Fruit fly (Drosophila melanogaster) S2 (cell line): ENCODE results near the gene CG5039.

Experiments used
- CG8478 ChIP-seq: fragments of >200 bp; optimal IDR thresholded peaks from 2 replicates; lab custom pipeline; 2018
- CTCF ChIP-seq, 2 experiments: fragments of >200 bp; optimal IDR thresholded peaks; 2 replicates each; lab custom pipeline; 2018

CG5039 gene

DNA sequence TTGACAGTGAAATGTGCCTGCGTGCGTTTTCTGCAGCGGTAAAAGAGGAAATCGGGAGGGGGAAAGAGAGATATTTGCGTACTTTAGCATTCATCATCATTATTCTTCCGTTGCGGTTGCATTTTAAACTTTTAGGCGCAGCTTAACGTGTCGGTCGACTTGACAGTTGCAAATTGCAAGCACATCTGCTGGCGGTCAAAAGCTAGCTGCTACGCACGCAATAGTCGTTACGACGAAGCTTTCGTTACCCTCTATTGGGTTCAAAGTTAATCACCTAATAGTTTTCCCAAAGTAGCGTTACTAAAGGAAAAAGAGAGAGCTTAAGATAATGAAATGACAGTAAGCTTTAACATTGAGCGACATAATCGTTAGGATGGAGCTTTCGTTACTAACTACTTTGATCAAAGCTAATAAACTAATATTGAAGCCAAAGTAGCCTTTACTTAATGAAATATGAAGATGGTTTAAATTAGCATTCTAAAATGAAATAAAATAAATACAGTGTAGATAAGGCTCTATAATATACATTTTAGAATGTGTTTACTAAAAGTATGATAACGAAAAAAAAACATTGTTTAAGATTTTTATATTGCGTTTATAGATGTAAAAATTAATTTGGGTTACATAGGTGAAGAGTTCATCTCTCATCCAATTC lies 26.3 kb upstream of the CG5039 start:
- TF ChIP-seq CTCF (optimal IDR thresholded peaks at IDR 0.05; lab: Kevin White, UChicago) (no peak), CG8478 (lab: Kevin White, UChicago) (no peak)

- TF ChIP-seq CG8478 (lab: Kevin White, UChicago) (no peak), CTCF (optimal IDR thresholded peaks at IDR 0.05; lab: Kevin White, UChicago) (no peak)
Measured at dm6 chr3R:25659857-25660417, 18.5 kb upstream of the CG5039 start.

DNA sequence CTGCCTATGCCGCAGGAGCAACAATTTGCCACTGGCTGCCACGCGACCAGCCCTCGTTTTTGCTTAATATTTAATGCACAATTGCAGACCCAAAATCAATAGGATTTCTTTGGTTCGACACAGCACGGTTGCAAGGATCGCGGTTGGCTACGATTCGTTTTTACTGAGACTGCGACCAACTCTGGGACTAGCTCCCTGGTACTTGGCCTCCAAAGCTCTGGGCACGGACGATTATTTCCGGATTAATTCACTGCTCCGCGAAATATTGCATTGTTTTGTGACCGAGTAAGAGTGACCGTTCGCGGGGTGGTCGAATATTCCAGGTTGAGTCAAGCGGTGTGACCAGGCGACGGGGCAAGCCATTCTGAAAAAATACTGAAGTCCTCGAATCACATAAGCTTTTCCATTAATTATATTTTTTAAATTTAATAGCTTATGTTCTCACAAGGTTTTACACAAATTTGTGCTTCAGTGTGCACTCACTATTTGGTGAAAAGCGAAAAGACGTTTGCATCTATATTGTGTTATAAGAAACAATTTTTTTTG lies 17.4 kb upstream of the CG5039 start, which contains the start of gene Tnks:
Gene Tnks, minus strand, starts transcription at position 302 of the 546 bp plus-strand sequence.
- no peak for TF ChIP-seq CTCF (optimal IDR thresholded peaks at IDR 0.05; lab: Kevin White, UChicago)
- no peak for TF ChIP-seq CG8478 (lab: Kevin White, UChicago)

- TF ChIP-seq CG8478 (lab: Kevin White, UChicago) (no peak), CTCF (optimal IDR thresholded peaks at IDR 0.05; lab: Kevin White, UChicago) (no peak)
Measured at dm6 chr3R:25661531-25662193, 16.8 kb upstream of the CG5039 start, which contains the start of gene RASSF8. Gene RASSF8 (plus strand): TSS chr3R:25661795.

DNA sequence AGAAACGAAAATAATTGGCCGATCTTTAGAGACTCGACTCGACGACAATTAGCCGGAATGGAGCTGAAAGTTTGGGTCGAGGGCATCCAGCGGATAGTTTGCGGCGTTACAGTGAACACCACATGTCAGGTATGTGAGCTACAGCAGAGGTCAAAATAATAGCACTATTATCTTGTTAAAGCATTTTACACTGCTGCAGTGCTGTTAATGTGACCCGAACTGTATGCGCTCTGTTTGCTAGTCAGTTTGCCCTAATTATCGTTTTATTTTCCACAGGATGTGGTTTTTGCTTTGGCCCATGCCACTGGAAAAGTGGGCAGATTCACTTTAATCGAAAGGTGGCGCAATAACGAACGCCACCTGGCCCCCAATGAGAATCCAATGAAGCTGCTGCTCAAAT lies 16.1 kb upstream of the CG5039 start:
- no peak for TF ChIP-seq CG8478 (lab: Kevin White, UChicago)

dm6 chr3R:25665509-25665908 lies 13.0 kb upstream of the CG5039 start, which contains the start of gene Lgr3:
Gene Lgr3 (plus strand): TSS chr3R:25665809.
- TF ChIP-seq CTCF (optimal IDR thresholded peaks at IDR 0.05; lab: Kevin White, UChicago) (no peak), CG8478 (lab: Kevin White, UChicago) (no peak)

DNA sequence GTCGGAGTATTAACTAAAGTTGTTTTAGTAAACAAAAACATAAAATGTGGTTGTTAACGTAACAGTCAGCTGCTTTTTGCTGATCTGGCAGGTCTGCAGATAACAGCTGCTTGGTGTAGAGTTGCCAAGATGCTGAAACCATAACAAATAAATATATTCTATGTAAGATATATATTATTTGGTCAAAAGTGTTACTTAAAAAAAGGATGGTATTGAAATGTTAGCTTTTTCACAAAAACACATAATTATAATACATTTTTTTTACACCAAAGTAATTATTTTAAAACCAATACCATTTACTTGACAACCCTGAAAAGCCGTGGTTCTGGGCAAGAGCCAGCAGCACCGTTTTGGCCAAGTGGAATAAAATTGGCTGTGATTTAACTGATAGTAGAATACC lies 2.0 kb downstream of the CG5039 start, which contains the start of the genes CG4743 and Idh3g:
Gene CG4743, minus strand, starts transcription at position 23 of the 400 bp plus-strand sequence.
Gene Idh3g, plus strand, starts transcription at position 318 of the 400 bp plus-strand sequence.
- TF ChIP-seq CTCF (optimal IDR thresholded peaks at IDR 0.05; lab: Kevin White, UChicago) (no peak), CG8478 (lab: Kevin White, UChicago) (no peak)

DNA sequence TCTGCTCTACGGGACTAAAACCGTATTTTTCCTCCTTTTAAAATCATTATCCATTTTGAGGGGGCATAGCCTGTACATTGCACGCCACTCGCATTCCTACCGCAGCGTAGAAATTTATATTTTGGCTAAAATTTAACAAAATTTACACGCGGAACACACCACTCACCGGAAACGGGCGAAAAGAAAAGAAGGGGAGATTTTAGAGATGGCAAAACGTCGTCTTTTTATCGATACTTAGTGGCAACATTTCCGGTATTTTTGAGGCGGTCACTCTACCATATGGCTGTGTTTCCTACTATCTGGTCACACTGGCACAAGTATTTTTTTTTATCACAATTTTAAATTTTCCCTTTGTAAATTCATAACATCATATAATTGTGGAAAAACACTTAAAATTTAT lies 6.4 kb downstream of the CG5039 start, which contains the start of gene RpL27:
Gene RpL27, minus strand, starts transcription at position 193 of the 400 bp plus-strand sequence.
- no peak for TF ChIP-seq CG8478 (lab: Kevin White, UChicago)
- TF ChIP-seq CTCF (optimal IDR thresholded peaks at IDR 0.05; lab: Kevin White, UChicago) = no peak

- TF ChIP-seq CTCF (optimal IDR thresholded peaks at IDR 0.05; lab: Kevin White, UChicago) = no peak
- no peak for TF ChIP-seq CG8478 (lab: Kevin White, UChicago)
Measured at dm6 chr3R:25686698-25687420, 8.4 kb downstream of the CG5039 start, which contains the start of gene CLS. Gene CLS (minus strand): TSS chr3R:25687370.

- TF ChIP-seq CG8478 (lab: Kevin White, UChicago) (no peak), CTCF (optimal IDR thresholded peaks at IDR 0.05; lab: Kevin White, UChicago) (no peak)
Measured at dm6 chr3R:25694167-25694689, 15.7 kb downstream of the CG5039 start.

- no peak for TF ChIP-seq CTCF (optimal IDR thresholded peaks at IDR 0.05; lab: Kevin White, UChicago)
- no peak for TF ChIP-seq CG8478 (lab: Kevin White, UChicago)
Measured at dm6 chr3R:25720024-25720574, 41.6 kb downstream of the CG5039 start.

DNA sequence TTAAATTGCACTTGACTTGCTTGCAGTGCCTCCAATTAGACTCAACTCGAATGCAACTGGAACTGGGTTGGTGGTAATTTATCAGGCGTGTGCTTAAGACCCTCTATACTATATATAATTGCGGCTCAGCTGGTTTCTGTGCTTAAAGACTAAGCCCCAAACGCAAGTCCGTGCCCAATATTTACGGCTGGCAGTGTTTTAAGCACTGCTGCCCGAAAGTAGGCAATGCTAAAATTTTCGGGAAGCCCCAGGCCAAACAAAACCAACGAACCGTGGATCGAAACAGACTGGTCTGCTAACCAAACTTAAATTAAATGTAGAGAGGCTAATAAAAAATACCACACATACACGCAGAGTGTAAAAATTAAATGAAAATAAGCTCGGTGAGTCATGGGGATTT lies 42.5 kb downstream of the CG5039 start:
- TF ChIP-seq CTCF (optimal IDR thresholded peaks at IDR 0.05; lab: Kevin White, UChicago) (no peak), CG8478 (lab: Kevin White, UChicago) (no peak)

DNA sequence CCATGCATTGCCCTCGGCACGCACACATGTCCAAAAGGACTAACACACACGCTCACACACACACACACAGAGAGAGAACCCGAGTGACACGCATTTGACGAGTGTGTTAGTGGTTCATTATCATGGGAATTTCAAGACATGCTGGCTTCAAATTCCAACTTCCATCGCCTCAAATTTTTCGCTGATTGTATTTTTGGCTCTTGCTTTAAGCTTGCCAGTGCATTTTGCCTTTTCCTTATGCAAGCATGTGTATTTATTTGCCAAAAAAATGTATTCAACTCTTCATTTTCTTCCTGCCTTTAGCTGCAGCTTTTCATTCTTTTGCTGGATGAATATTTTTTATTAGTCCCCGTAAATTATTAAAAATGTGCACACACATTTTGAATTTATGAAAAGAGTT lies 45.3 kb downstream of the CG5039 start:
- TF ChIP-seq CTCF (optimal IDR thresholded peaks at IDR 0.05; lab: Kevin White, UChicago) = no peak
- no peak for TF ChIP-seq CG8478 (lab: Kevin White, UChicago)
